Fruit fly (Drosophila melanogaster) whole organism, embryonic: Measurements from ENCODE around the gene UQCR-14.
A peak's percentile ranks its signal among the peaks of the same experiment; 100 is the strongest.

Experiments
- Asciz ChIP-seq: fragments of 200-800 bp; sonication (Bioruptor generic); optimal IDR thresholded peaks from 2 replicates; lab custom pipeline; 2017; ENCODE audit warnings: missing biosample characterization, mild to moderate bottlenecking, missing genetic modification characterization, missing genetic modification reagents
- B-H2 ChIP-seq: fragments of 200-800 bp; sonication (Bioruptor generic); optimal IDR thresholded peaks from 2 replicates; lab custom pipeline; 2018; ENCODE audit warnings: missing biosample characterization, mild to moderate bottlenecking, missing genetic modification characterization
- CG10431 ChIP-seq: fragments of 200-800 bp; sonication (Bioruptor generic); optimal IDR thresholded peaks from 3 replicates; lab custom pipeline; 2018; ENCODE audit warnings: missing biosample characterization, mild to moderate bottlenecking, missing genetic modification characterization
- CG12155 ChIP-seq: fragments of 200-800 bp; sonication (Bioruptor generic); optimal IDR thresholded peaks from 3 replicates; lab custom pipeline; 2016; ENCODE audit warnings: missing biosample characterization, missing genetic modification characterization
- CG16863 ChIP-seq: fragments of 200-800 bp; sonication (Bioruptor generic); optimal IDR thresholded peaks from 3 replicates; lab custom pipeline; 2016; ENCODE audit warnings: missing biosample characterization, missing genetic modification characterization
- CG17385 ChIP-seq: fragments of 200-800 bp; sonication (Bioruptor generic); optimal IDR thresholded peaks from 3 replicates; lab custom pipeline; 2018; ENCODE audit warnings: missing biosample characterization, mild to moderate bottlenecking, missing genetic modification characterization
- CG18599 ChIP-seq: fragments of 200-800 bp; sonication (Bioruptor generic); optimal IDR thresholded peaks from 3 replicates; lab custom pipeline; 2017; ENCODE audit warnings: missing biosample characterization, missing genetic modification characterization, mild to moderate bottlenecking, moderate library complexity, missing genetic modification reagents
- CG2116 ChIP-seq: fragments of 200-800 bp; sonication (Bioruptor generic); optimal IDR thresholded peaks from 3 replicates; lab custom pipeline; 2018; ENCODE audit warnings: missing biosample characterization, mild to moderate bottlenecking, missing genetic modification characterization
- CG2120 ChIP-seq: fragments of 200-800 bp; sonication (Bioruptor generic); optimal IDR thresholded peaks from 3 replicates; lab custom pipeline; 2016; ENCODE audit warnings: missing biosample characterization, missing genetic modification characterization
- CG2678 ChIP-seq: fragments of 200-800 bp; sonication (Bioruptor generic); optimal IDR thresholded peaks from 3 replicates; lab custom pipeline; 2019; ENCODE audit warnings: missing biosample characterization, mild to moderate bottlenecking, missing genetic modification characterization, moderate library complexity
- CG4404 ChIP-seq: fragments of 200-800 bp; sonication (Bioruptor generic); IDR thresholded peaks from 2 replicates; pipeline ENCODE4 v1.3.6; 2022; ENCODE audit warnings: missing biosample characterization, missing genetic modification characterization
- CG6175 ChIP-seq: fragments of 200-800 bp; sonication (Bioruptor generic); IDR thresholded peaks from 3 replicates; pipeline ENCODE4 v1.3.6; 2022; ENCODE audit warnings: missing biosample characterization, missing genetic modification characterization
- CG8359 ChIP-seq: fragments of 200-800 bp; sonication (Bioruptor generic); optimal IDR thresholded peaks from 2 replicates; lab custom pipeline; 2017; ENCODE audit warnings: missing biosample characterization, mild to moderate bottlenecking, missing genetic modification characterization, borderline replicate concordance
- CG8765 ChIP-seq: fragments of 200-800 bp; sonication (Bioruptor generic); IDR thresholded peaks from 2 replicates; pipeline ENCODE4 v1.3.6; 2022; ENCODE audit warnings: missing biosample characterization, missing genetic modification characterization
- CHES-1-like ChIP-seq: fragments of 200-800 bp; sonication (Bioruptor generic); optimal IDR thresholded peaks from 2 replicates; lab custom pipeline; 2016; ENCODE audit warnings: missing biosample characterization, missing genetic modification characterization
- CTCF ChIP-seq: fragments of 200-800 bp; sonication (Bioruptor generic); optimal IDR thresholded peaks from 2 replicates; lab custom pipeline; 2017; ENCODE audit warnings: missing biosample characterization, mild to moderate bottlenecking, missing genetic modification characterization, moderate library complexity
- Camta ChIP-seq: fragments of 200-800 bp; sonication (Bioruptor generic); optimal IDR thresholded peaks from 2 replicates; lab custom pipeline; 2016; ENCODE audit warnings: missing biosample characterization, missing genetic modification characterization
- Deaf1 ChIP-seq: fragments of 200-800 bp; optimal IDR thresholded peaks from 3 replicates; lab custom pipeline; 2019; ENCODE audit warnings: missing biosample characterization, mild to moderate bottlenecking, missing genetic modification characterization, moderate library complexity
- Fer2 ChIP-seq: fragments of 200-800 bp; sonication (Bioruptor generic); optimal IDR thresholded peaks from 2 replicates; lab custom pipeline; 2018; ENCODE audit warnings: missing biosample characterization, mild to moderate bottlenecking, missing genetic modification characterization, moderate library complexity
- HLH54F ChIP-seq: fragments of 200-800 bp; sonication (Bioruptor generic); optimal IDR thresholded peaks from 3 replicates; lab custom pipeline; 2016; ENCODE audit warnings: missing biosample characterization, missing genetic modification characterization
- Hmr ChIP-seq: fragments of 200-800 bp; sonication (Bioruptor generic); optimal IDR thresholded peaks from 3 replicates; lab custom pipeline; 2017; ENCODE audit warnings: mild to moderate bottlenecking, missing biosample characterization, missing genetic modification reagents, missing genetic modification characterization
- Kr ChIP-seq: fragments of 200-800 bp; sonication (Bioruptor generic); optimal IDR thresholded peaks from 2 replicates; lab custom pipeline; 2017; ENCODE audit warnings: missing biosample characterization, mild to moderate bottlenecking, missing genetic modification characterization
- MBD-R2 ChIP-seq: fragments of 200-800 bp; sonication (Bioruptor generic); IDR thresholded peaks from 2 replicates; pipeline ENCODE4 v1.3.6; 2022; ENCODE audit warnings: missing biosample characterization, missing genetic modification characterization
- NC2α ChIP-seq: fragments of 200-800 bp; sonication (Bioruptor generic); optimal IDR thresholded peaks from 2 replicates; lab custom pipeline; 2016; ENCODE audit warnings: missing biosample characterization, missing genetic modification characterization
- Nf-YC ChIP-seq: fragments of 200-800 bp; optimal IDR thresholded peaks from 3 replicates; lab custom pipeline; 2019; ENCODE audit warnings: missing biosample characterization, mild to moderate bottlenecking, missing genetic modification characterization, moderate library complexity
- Rfx ChIP-seq: fragments of 200-800 bp; sonication (Bioruptor generic); IDR thresholded peaks from 2 replicates; pipeline ENCODE4 v1.3.6; 2022; ENCODE audit warnings: missing biosample characterization, missing genetic modification characterization
- Rx ChIP-seq: fragments of 200-800 bp; sonication (Bioruptor generic); IDR thresholded peaks from 2 replicates; pipeline ENCODE4 v1.3.6; 2022; ENCODE audit warnings: missing biosample characterization, missing genetic modification characterization
- Sin3A ChIP-seq: fragments of >200 bp; optimal IDR thresholded peaks from 2 replicates; lab custom pipeline; 2018
- Ssrp ChIP-seq: fragments of 200-800 bp; sonication (Bioruptor generic); optimal IDR thresholded peaks from 2 replicates; lab custom pipeline; 2018; ENCODE audit warnings: missing biosample characterization, mild to moderate bottlenecking, missing genetic modification characterization, moderate library complexity
- Stat92E ChIP-seq, 3 experiments: fragments of >200 bp in 2 of 3; fragments of 200-800 bp in 1 of 3; sonication (Bioruptor generic) in 1 of 3; optimal IDR thresholded peaks; 2 replicates each; lab custom pipeline; 2017 to 2019; ENCODE audit warnings: missing biosample characterization in 3 of 3, missing genetic modification characterization in 3 of 3, mild to moderate bottlenecking in 1 of 3, moderate library complexity in 1 of 3
- Taf1 ChIP-seq: fragments of 200-800 bp; sonication (Bioruptor generic); IDR thresholded peaks from 2 replicates; pipeline ENCODE4 v1.3.6; 2022; ENCODE audit warnings: missing biosample characterization, missing genetic modification characterization
- abd-A ChIP-seq: fragments of 200-800 bp; sonication (Bioruptor generic); optimal IDR thresholded peaks from 3 replicates; lab custom pipeline; 2019; ENCODE audit warnings: missing biosample characterization, mild to moderate bottlenecking, missing genetic modification characterization, moderate library complexity
- aop ChIP-seq: fragments of 200-800 bp; sonication (Bioruptor generic); IDR thresholded peaks from 2 replicates; pipeline ENCODE4 v1.3.6; 2022; ENCODE audit warnings: missing biosample characterization, missing genetic modification characterization
- ase ChIP-seq: fragments of 200-800 bp; sonication (Bioruptor generic); IDR thresholded peaks from 3 replicates; pipeline ENCODE4 v1.3.6; 2022; ENCODE audit warnings: missing biosample characterization, missing genetic modification characterization
- bsh ChIP-seq, 2 experiments: fragments of 200-800 bp; sonication (Bioruptor generic); optimal IDR thresholded peaks; 2 replicates each; lab custom pipeline; 2017 to 2018; ENCODE audit warnings: mild to moderate bottlenecking in 2 of 2, missing biosample characterization in 2 of 2, missing genetic modification characterization in 2 of 2, moderate library complexity in 1 of 2
- crc ChIP-seq: fragments of 200-800 bp; sonication (Bioruptor generic); optimal IDR thresholded peaks from 2 replicates; lab custom pipeline; 2016; ENCODE audit warnings: missing biosample characterization, missing genetic modification characterization
- dpn ChIP-seq, 2 experiments: fragments of 200-800 bp; sonication (Bioruptor generic); optimal IDR thresholded peaks; 3 replicates each; lab custom pipeline; 2016; ENCODE audit warnings: missing biosample characterization in 2 of 2, missing genetic modification characterization in 2 of 2
- dysf ChIP-seq: fragments of 200-800 bp; sonication (Bioruptor generic); IDR thresholded peaks from 3 replicates; pipeline ENCODE4 v1.3.6; 2022; ENCODE audit warnings: missing biosample characterization, missing genetic modification characterization
- gcm ChIP-seq: fragments of 200-800 bp; sonication (Bioruptor generic); optimal IDR thresholded peaks from 2 replicates; lab custom pipeline; 2019; ENCODE audit warnings: missing biosample characterization, mild to moderate bottlenecking, missing genetic modification characterization, moderate library complexity
- gsb ChIP-seq: fragments of 200-800 bp; sonication (Bioruptor generic); IDR thresholded peaks from 2 replicates; pipeline ENCODE4 v1.3.6; 2022; ENCODE audit warnings: missing biosample characterization, missing genetic modification characterization
- gsb-n ChIP-seq: fragments of 200-800 bp; sonication (Bioruptor generic); optimal IDR thresholded peaks from 3 replicates; lab custom pipeline; 2018; ENCODE audit warnings: missing biosample characterization, mild to moderate bottlenecking, missing genetic modification characterization
- ham ChIP-seq: fragments of 200-800 bp; sonication (Bioruptor generic); IDR thresholded peaks from 2 replicates; pipeline ENCODE4 v1.3.6; 2022; ENCODE audit warnings: missing biosample characterization, missing genetic modification characterization
- hth ChIP-seq: fragments of >200 bp; optimal IDR thresholded peaks from 2 replicates; lab custom pipeline; 2017; ENCODE audit warnings: inconsistent platforms
- org-1 ChIP-seq: fragments of 200-800 bp; sonication (Bioruptor generic); optimal IDR thresholded peaks from 2 replicates; lab custom pipeline; 2017; ENCODE audit warnings: missing biosample characterization, missing genetic modification characterization
- pum ChIP-seq: fragments of 200-800 bp; sonication (Bioruptor generic); optimal IDR thresholded peaks from 2 replicates; lab custom pipeline; 2016; ENCODE audit warnings: missing biosample characterization, missing genetic modification characterization
- sisA ChIP-seq: fragments of 200-800 bp; sonication (Bioruptor generic); IDR thresholded peaks from 2 replicates; pipeline ENCODE4 v1.3.6; 2022; ENCODE audit warnings: missing biosample characterization, missing genetic modification characterization
- sob ChIP-seq: fragments of 200-800 bp; sonication (Bioruptor generic); IDR thresholded peaks from 2 replicates; pipeline ENCODE4 v1.3.6; 2022; ENCODE audit warnings: missing biosample characterization, missing genetic modification characterization
- tin ChIP-seq: fragments of 200-800 bp; sonication (Bioruptor generic); optimal IDR thresholded peaks from 3 replicates; lab custom pipeline; 2016; ENCODE audit warnings: missing biosample characterization, missing genetic modification characterization
- twi ChIP-seq: fragments of 200-800 bp; optimal IDR thresholded peaks from 2 replicates; lab custom pipeline; 2019; ENCODE audit warnings: missing biosample characterization, mild to moderate bottlenecking, missing genetic modification characterization, moderate library complexity
- unc-4 ChIP-seq: fragments of 200-800 bp; sonication (Bioruptor generic); IDR thresholded peaks from 2 replicates; pipeline ENCODE4 v1.3.6; 2022; ENCODE audit warnings: missing biosample characterization, missing genetic modification characterization; ENCODE audit not compliant: partially characterized antibody
- unpg ChIP-seq: fragments of 200-800 bp; sonication (Bioruptor generic); optimal IDR thresholded peaks from 3 replicates; lab custom pipeline; 2018; ENCODE audit warnings: missing biosample characterization, mild to moderate bottlenecking, missing genetic modification characterization, moderate library complexity
- yki ChIP-seq: fragments of >200 bp; optimal IDR thresholded peaks from 3 replicates; lab custom pipeline; 2018

Gene UQCR-14

DNA sequence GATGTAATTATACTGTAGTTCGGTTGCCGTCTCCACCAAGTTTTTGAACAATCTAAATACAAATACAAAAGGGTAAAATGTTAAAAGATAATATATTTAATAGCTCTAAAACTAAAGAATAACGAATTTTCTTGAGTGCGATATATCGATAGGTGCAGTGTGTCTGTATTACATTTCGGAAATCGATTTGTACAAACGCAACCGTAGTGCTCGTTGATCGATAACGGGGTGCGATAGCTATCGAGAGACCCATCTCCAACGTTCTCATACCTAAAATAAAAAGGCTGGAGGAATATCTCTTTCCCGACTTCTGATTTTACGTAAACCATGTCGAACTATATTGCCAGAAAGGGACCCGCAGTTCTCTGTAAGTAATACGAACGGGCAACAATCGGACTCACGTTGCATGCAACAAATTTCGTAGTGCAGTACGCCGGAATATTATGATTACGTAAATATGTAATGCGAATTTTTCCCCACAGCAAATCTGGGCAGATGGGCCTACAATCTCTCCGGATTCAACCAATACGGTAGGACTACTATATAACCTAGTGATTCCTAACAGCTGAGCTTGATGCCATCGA is at the start of gene UQCR-14 (continued):
- TF ChIP-seq twi (tag; lab: Kevin White, UChicago): no peak
- no peak for TF ChIP-seq gcm (GFP tag; lab: Kevin White, UChicago)
- no peak for TF ChIP-seq NC2α (GFP tag; lab: Kevin White, UChicago)
- TF ChIP-seq unc-4: peak; percentile 98
- peak; percentile 28 for TF ChIP-seq Sin3A (lab: Kevin White, UChicago)
- TF ChIP-seq yki (lab: Kevin White, UChicago): no peak
- TF ChIP-seq CG4404 (GFP tag; lab: Robert Waterston, UW): no peak
- TF ChIP-seq gsb-n (tag; lab: Kevin White, UChicago): no peak
- peak; percentile 66 for TF ChIP-seq B-H2 (GFP tag; lab: Kevin White, UChicago)
- no peak for TF ChIP-seq crc
- no peak for TF ChIP-seq Stat92E (GFP tag; optimal IDR thresholded peaks at IDR 0.05; lab: Kevin White, UChicago)
- TF ChIP-seq ase (GFP tag; lab: Robert Waterston, UW): 0 out of 3 replicates have a peak, but pooled peaks have one; percentile 27
- TF ChIP-seq dysf (GFP tag; lab: Robert Waterston, UW): peak; percentile 21; the same call in 1 of the 3 replicates
- TF ChIP-seq CG10431 (GFP tag; lab: Kevin White, UChicago): no peak
- peak; percentile 28 for TF ChIP-seq CHES-1-like (GFP tag; lab: Kevin White, UChicago)
- no peak for TF ChIP-seq gsb
- TF ChIP-seq CG18599 (GFP tag; lab: Kevin White, UChicago): peak; percentile 18
- TF ChIP-seq Hmr (GFP tag; lab: Kevin White, UChicago): peak; percentile 64
- no peak for TF ChIP-seq Taf1 (GFP tag; lab: Robert Waterston, UW)
- no peak for TF ChIP-seq Rx (GFP tag; lab: Robert Waterston, UW)
- TF ChIP-seq ham: no peak
- no peak for TF ChIP-seq Deaf1 (tag; lab: Kevin White, UChicago)
- TF ChIP-seq Fer2 (tag; lab: Kevin White, UChicago): no peak
- TF ChIP-seq abd-A (tag; lab: Kevin White, UChicago): no peak
- no peak for TF ChIP-seq CG2678 (tag; lab: Kevin White, UChicago)
- no peak for TF ChIP-seq sisA (GFP tag; lab: Robert Waterston, UW)
- TF ChIP-seq sob (GFP tag; lab: Robert Waterston, UW): peak; percentile 33; the same call in 1 of the 2 replicates
- TF ChIP-seq MBD-R2 (GFP tag; lab: Robert Waterston, UW): peak; percentile 86
- TF ChIP-seq dpn (GFP tag; optimal IDR thresholded peaks at IDR 0.05; lab: Kevin White, UChicago): peak; percentile 18 to 47
- no peak for TF ChIP-seq aop
- no peak for TF ChIP-seq Kr
- no peak for TF ChIP-seq bsh (GFP tag; optimal IDR thresholded peaks at IDR 0.05; lab: Kevin White, UChicago)
- no peak for TF ChIP-seq Camta
- no peak for TF ChIP-seq tin
- TF ChIP-seq CG2120 (GFP tag; lab: Kevin White, UChicago): peak; percentile 56
- peak; percentile 6 for TF ChIP-seq CG12155 (GFP tag; lab: Kevin White, UChicago)
- no peak for TF ChIP-seq CG6175
- TF ChIP-seq Asciz (GFP tag; lab: Kevin White, UChicago): no peak
- peak; percentile 8 for TF ChIP-seq CTCF
- no peak for TF ChIP-seq Ssrp (tag; lab: Kevin White, UChicago)
- TF ChIP-seq Rfx (GFP tag; lab: Robert Waterston, UW): peak; percentile 61
- TF ChIP-seq CG16863: no peak
- TF ChIP-seq CG2116 (GFP tag; lab: Kevin White, UChicago): peak; percentile 99
- no peak for TF ChIP-seq CG8359
- TF ChIP-seq org-1 (GFP tag; lab: Kevin White, UChicago): no peak
- TF ChIP-seq Nf-YC (tag; lab: Kevin White, UChicago): peak; percentile 44
- no peak for TF ChIP-seq hth (lab: Kevin White, UChicago)
- TF ChIP-seq CG17385 (GFP tag; lab: Kevin White, UChicago): no peak
- no peak for TF ChIP-seq unpg (GFP tag; lab: Kevin White, UChicago)
- TF ChIP-seq CG8765 (GFP tag; lab: Robert Waterston, UW): no peak
- TF ChIP-seq HLH54F (GFP tag; lab: Kevin White, UChicago): no peak
- TF ChIP-seq pum (GFP tag; lab: Kevin White, UChicago): no peak
